Fruit fly (Drosophila melanogaster) whole organism, embryonic: ENCODE data around the gene CG3224.

ENCODE experiments used
- Ada2b ChIP-seq: fragments of 200-800 bp; sonication (Bioruptor generic); IDR thresholded peaks from 2 replicates; pipeline ENCODE4 v1.3.6; 2022; ENCODE audit warnings: missing biosample characterization, missing genetic modification characterization
- Adf1 ChIP-seq: fragments of 200-800 bp; sonication (Bioruptor generic); IDR thresholded peaks from 2 replicates; pipeline ENCODE4 v1.3.6; 2022; ENCODE audit warnings: missing biosample characterization, missing genetic modification characterization
- CG10654 ChIP-seq: fragments of 200-800 bp; sonication (Bioruptor generic); optimal IDR thresholded peaks from 2 replicates; lab custom pipeline; 2016; ENCODE audit warnings: missing biosample characterization, missing genetic modification characterization
- CG11504 ChIP-seq: fragments of 200-800 bp; sonication (Bioruptor generic); optimal IDR thresholded peaks from 3 replicates; lab custom pipeline; 2019; ENCODE audit warnings: missing biosample characterization, mild to moderate bottlenecking, missing genetic modification characterization, moderate library complexity
- CG13424 ChIP-seq: fragments of 200-800 bp; sonication (Bioruptor generic); optimal IDR thresholded peaks from 2 replicates; lab custom pipeline; 2019; ENCODE audit warnings: missing biosample characterization, mild to moderate bottlenecking, missing genetic modification characterization, moderate library complexity
- CG14667 ChIP-seq: fragments of 200-800 bp; sonication (Bioruptor generic); IDR thresholded peaks from 2 replicates; pipeline ENCODE4 v1.3.6; 2022; ENCODE audit warnings: missing biosample characterization, missing genetic modification characterization
- CG17359 ChIP-seq: fragments of 200-800 bp; sonication (Bioruptor generic); optimal IDR thresholded peaks from 3 replicates; lab custom pipeline; 2018; ENCODE audit warnings: missing biosample characterization, mild to moderate bottlenecking, missing genetic modification characterization, moderate library complexity
- CG3281 ChIP-seq: fragments of 200-800 bp; sonication (Bioruptor generic); optimal IDR thresholded peaks from 3 replicates; lab custom pipeline; 2017; ENCODE audit warnings: missing biosample characterization, mild to moderate bottlenecking, missing genetic modification characterization
- CG3838 ChIP-seq: fragments of 200-800 bp; sonication (Bioruptor generic); optimal IDR thresholded peaks from 3 replicates; lab custom pipeline; 2016; ENCODE audit warnings: missing biosample characterization, missing genetic modification characterization
- CG4617 ChIP-seq: fragments of 200-800 bp; sonication (Bioruptor generic); optimal IDR thresholded peaks from 3 replicates; lab custom pipeline; 2016; ENCODE audit warnings: missing biosample characterization, missing genetic modification characterization, borderline replicate concordance
- CG5180 ChIP-seq: fragments of 200-800 bp; sonication (Bioruptor generic); optimal IDR thresholded peaks from 3 replicates; lab custom pipeline; 2017; ENCODE audit warnings: missing biosample characterization, missing genetic modification characterization, mild to moderate bottlenecking, moderate library complexity, missing genetic modification reagents
- CG7271 ChIP-seq: fragments of 200-800 bp; sonication (Bioruptor generic); optimal IDR thresholded peaks from 2 replicates; lab custom pipeline; 2018; ENCODE audit warnings: missing biosample characterization, mild to moderate bottlenecking, missing genetic modification characterization, moderate library complexity
- CG7928 ChIP-seq: fragments of 200-800 bp; sonication (Bioruptor generic); optimal IDR thresholded peaks from 2 replicates; lab custom pipeline; 2017; ENCODE audit warnings: missing biosample characterization, mild to moderate bottlenecking, missing genetic modification characterization
- CG8765 ChIP-seq: fragments of 200-800 bp; sonication (Bioruptor generic); IDR thresholded peaks from 2 replicates; pipeline ENCODE4 v1.3.6; 2022; ENCODE audit warnings: missing biosample characterization, missing genetic modification characterization
- CHES-1-like ChIP-seq: fragments of 200-800 bp; sonication (Bioruptor generic); optimal IDR thresholded peaks from 2 replicates; lab custom pipeline; 2016; ENCODE audit warnings: missing biosample characterization, missing genetic modification characterization
- D19A ChIP-seq: fragments of 200-800 bp; optimal IDR thresholded peaks from 3 replicates; lab custom pipeline; 2019; ENCODE audit warnings: missing biosample characterization, mild to moderate bottlenecking, missing genetic modification characterization, moderate library complexity
- Doc2 ChIP-seq: fragments of 200-800 bp; sonication (Bioruptor generic); IDR thresholded peaks from 2 replicates; pipeline ENCODE4 v1.3.6; 2022; ENCODE audit warnings: missing biosample characterization, missing genetic modification characterization
- Fer2 ChIP-seq: fragments of 200-800 bp; sonication (Bioruptor generic); optimal IDR thresholded peaks from 2 replicates; lab custom pipeline; 2018; ENCODE audit warnings: missing biosample characterization, mild to moderate bottlenecking, missing genetic modification characterization, moderate library complexity
- Fer3 ChIP-seq: fragments of 200-800 bp; sonication (Bioruptor generic); optimal IDR thresholded peaks from 2 replicates; lab custom pipeline; 2018; ENCODE audit warnings: missing biosample characterization, mild to moderate bottlenecking, missing genetic modification characterization, moderate library complexity
- Hey ChIP-seq: fragments of 200-800 bp; sonication (Bioruptor generic); optimal IDR thresholded peaks from 3 replicates; lab custom pipeline; 2018; ENCODE audit warnings: missing biosample characterization, mild to moderate bottlenecking, missing genetic modification characterization
- HmgD ChIP-seq: fragments of 200-800 bp; sonication (Bioruptor generic); optimal IDR thresholded peaks from 3 replicates; lab custom pipeline; 2016; ENCODE audit warnings: missing biosample characterization, missing genetic modification characterization
- MBD-R2 ChIP-seq: fragments of 200-800 bp; sonication (Bioruptor generic); IDR thresholded peaks from 2 replicates; pipeline ENCODE4 v1.3.6; 2022; ENCODE audit warnings: missing biosample characterization, missing genetic modification characterization
- MESR4 ChIP-seq: fragments of 200-800 bp; sonication (Bioruptor generic); optimal IDR thresholded peaks from 2 replicates; lab custom pipeline; 2018; ENCODE audit warnings: missing biosample characterization, mild to moderate bottlenecking, missing genetic modification characterization, moderate library complexity
- Mrtf ChIP-seq: fragments of 200-800 bp; sonication (Bioruptor generic); IDR thresholded peaks from 3 replicates; pipeline ENCODE4 v1.3.6; 2022; ENCODE audit warnings: missing biosample characterization, missing genetic modification characterization
- NK7.1 ChIP-seq: fragments of 200-800 bp; sonication (Bioruptor generic); optimal IDR thresholded peaks from 3 replicates; lab custom pipeline; 2016; ENCODE audit warnings: missing biosample characterization, missing genetic modification characterization
- NfI ChIP-seq: fragments of 200-800 bp; sonication (Bioruptor generic); optimal IDR thresholded peaks from 3 replicates; lab custom pipeline; 2018; ENCODE audit warnings: missing biosample characterization, mild to moderate bottlenecking, missing genetic modification characterization, moderate library complexity
- Rfx ChIP-seq: fragments of 200-800 bp; sonication (Bioruptor generic); IDR thresholded peaks from 2 replicates; pipeline ENCODE4 v1.3.6; 2022; ENCODE audit warnings: missing biosample characterization, missing genetic modification characterization
- TFAM ChIP-seq: fragments of 200-800 bp; sonication (Bioruptor generic); optimal IDR thresholded peaks from 2 replicates; lab custom pipeline; 2017; ENCODE audit warnings: missing biosample characterization, missing genetic modification characterization, inconsistent platforms
- Tbp ChIP-seq: fragments of >200 bp; optimal IDR thresholded peaks from 2 replicates; lab custom pipeline; 2018; ENCODE audit warnings: missing biosample characterization, missing genetic modification characterization
- abd-A ChIP-seq: fragments of 200-800 bp; sonication (Bioruptor generic); optimal IDR thresholded peaks from 3 replicates; lab custom pipeline; 2019; ENCODE audit warnings: missing biosample characterization, mild to moderate bottlenecking, missing genetic modification characterization, moderate library complexity
- ci ChIP-seq: fragments of 200-800 bp; sonication (Bioruptor generic); IDR thresholded peaks from 3 replicates; pipeline ENCODE4 v1.3.6; 2022; ENCODE audit warnings: missing biosample characterization, missing genetic modification characterization
- crol ChIP-seq: fragments of 200-800 bp; sonication (Bioruptor generic); IDR thresholded peaks from 2 replicates; pipeline ENCODE4 v1.3.6; 2022; ENCODE audit warnings: missing biosample characterization, missing genetic modification characterization
- fd96Cb ChIP-seq: fragments of 200-800 bp; sonication (Bioruptor generic); optimal IDR thresholded peaks from 2 replicates; lab custom pipeline; 2018; ENCODE audit warnings: missing biosample characterization, mild to moderate bottlenecking, missing genetic modification characterization, moderate library complexity
- fru ChIP-seq: fragments of >200 bp; optimal IDR thresholded peaks from 2 replicates; lab custom pipeline; 2017
- gce ChIP-seq: fragments of 200-800 bp; sonication (Bioruptor generic); IDR thresholded peaks from 3 replicates; pipeline ENCODE4 v1.3.6; 2022; ENCODE audit warnings: missing biosample characterization, missing genetic modification characterization
- gro ChIP-seq: fragments of 200-800 bp; sonication (Bioruptor generic); optimal IDR thresholded peaks from 2 replicates; lab custom pipeline; 2016; ENCODE audit warnings: missing biosample characterization, missing genetic modification characterization
- kni ChIP-seq: fragments of 200-800 bp; sonication (Bioruptor generic); optimal IDR thresholded peaks from 3 replicates; lab custom pipeline; 2017; ENCODE audit warnings: mild to moderate bottlenecking, missing biosample characterization, missing genetic modification reagents, missing genetic modification characterization
- knrl ChIP-seq: fragments of 200-800 bp; sonication (Bioruptor generic); IDR thresholded peaks from 3 replicates; pipeline ENCODE4 v1.3.6; 2022; ENCODE audit warnings: missing biosample characterization, missing genetic modification characterization; ENCODE audit not compliant: partially characterized antibody
- nmo ChIP-seq: fragments of 200-800 bp; sonication (Bioruptor generic); optimal IDR thresholded peaks from 2 replicates; lab custom pipeline; 2018; ENCODE audit warnings: missing biosample characterization, mild to moderate bottlenecking, missing genetic modification characterization, moderate library complexity
- onecut ChIP-seq: fragments of 200-800 bp; sonication (Bioruptor generic); IDR thresholded peaks from 2 replicates; pipeline ENCODE4 v1.3.6; 2022; ENCODE audit warnings: missing biosample characterization, missing genetic modification characterization
- pnt ChIP-seq: fragments of 200-800 bp; sonication (Bioruptor generic); optimal IDR thresholded peaks from 3 replicates; lab custom pipeline; 2016; ENCODE audit warnings: missing biosample characterization, missing genetic modification characterization
- psq ChIP-seq: fragments of 200-800 bp; sonication (Bioruptor generic); optimal IDR thresholded peaks from 2 replicates; lab custom pipeline; 2017; ENCODE audit warnings: missing biosample characterization, missing genetic modification characterization
- pzg ChIP-seq: fragments of 200-800 bp; sonication (Bioruptor generic); optimal IDR thresholded peaks from 3 replicates; lab custom pipeline; 2018; ENCODE audit warnings: missing biosample characterization, mild to moderate bottlenecking, missing genetic modification characterization, moderate library complexity
- rib ChIP-seq: fragments of 200-800 bp; sonication (Bioruptor generic); IDR thresholded peaks from 2 replicates; pipeline ENCODE4 v1.3.6; 2022; ENCODE audit warnings: missing biosample characterization, missing genetic modification characterization
- run ChIP-seq: fragments of 200-800 bp; sonication (Bioruptor generic); optimal IDR thresholded peaks from 3 replicates; lab custom pipeline; 2018; ENCODE audit warnings: missing biosample characterization, mild to moderate bottlenecking, missing genetic modification characterization
- scrt ChIP-seq: fragments of 200-800 bp; sonication (Bioruptor generic); optimal IDR thresholded peaks from 2 replicates; lab custom pipeline; 2018; ENCODE audit warnings: missing biosample characterization, mild to moderate bottlenecking, missing genetic modification characterization, moderate library complexity
- sqz ChIP-seq: fragments of 200-800 bp; sonication (Bioruptor generic); optimal IDR thresholded peaks from 3 replicates; lab custom pipeline; 2018; ENCODE audit warnings: missing biosample characterization, mild to moderate bottlenecking, missing genetic modification characterization
- ssp ChIP-seq: fragments of 200-800 bp; sonication (Bioruptor generic); IDR thresholded peaks from 2 replicates; pipeline ENCODE4 v1.3.6; 2022; ENCODE audit warnings: missing biosample characterization, missing genetic modification characterization
- trh ChIP-seq: fragments of 200-800 bp; sonication (Bioruptor generic); optimal IDR thresholded peaks from 2 replicates; lab custom pipeline; 2016; ENCODE audit warnings: missing biosample characterization, missing genetic modification characterization
- unc-4 ChIP-seq: fragments of 200-800 bp; sonication (Bioruptor generic); IDR thresholded peaks from 2 replicates; pipeline ENCODE4 v1.3.6; 2022; ENCODE audit warnings: missing biosample characterization, missing genetic modification characterization; ENCODE audit not compliant: partially characterized antibody

Gene CG3224

DNA sequence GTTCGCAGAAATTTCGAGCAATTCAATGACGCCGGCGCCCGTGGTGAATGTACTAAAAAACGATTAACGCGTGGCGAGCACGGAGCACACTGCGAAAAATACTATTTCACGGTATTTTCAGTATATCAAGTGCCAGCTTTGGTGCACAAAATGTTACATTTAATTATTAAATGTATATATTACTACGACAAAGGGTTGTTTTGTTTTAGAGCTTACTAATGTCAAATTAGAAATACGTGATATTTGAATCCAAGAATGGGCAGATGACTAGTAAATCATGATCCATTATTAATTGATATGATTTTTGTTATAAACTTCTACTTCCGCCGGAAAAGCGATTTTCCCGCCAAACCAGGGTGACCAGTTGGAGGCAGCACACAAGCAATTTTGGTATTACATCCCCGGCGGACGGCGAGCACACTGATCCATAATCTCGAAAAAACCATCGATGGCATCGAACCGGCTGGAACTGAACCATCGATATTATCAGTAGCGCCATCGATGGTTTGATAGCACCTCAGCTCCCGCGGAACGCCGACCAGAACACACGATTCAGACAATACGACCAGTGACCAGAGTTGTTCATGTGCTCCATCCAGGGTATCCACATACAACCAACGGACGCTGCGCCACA lies 6.9 kb downstream of the CG3224 start, which contains the start of the genes CG3226 and Cdc7 (continued):
- TF ChIP-seq rib (GFP tag; lab: Robert Waterston, UW) (0 out of 2 replicates have a peak, but pooled peaks have one; percentile 21), Hey (peak; percentile 40), CG8765 (GFP tag; lab: Robert Waterston, UW) (no peak), CG11504 (tag; lab: Kevin White, UChicago) (peak; percentile 65), NfI (peak; percentile 87), trh (GFP tag; lab: Kevin White, UChicago) (peak; percentile 0), sqz (GFP tag; lab: Kevin White, UChicago) (peak; percentile 72), CG13424 (peak; percentile 42), pnt (GFP tag; lab: Kevin White, UChicago) (no peak), nmo (peak; percentile 72), Tbp (GFP tag; lab: Kevin White, UChicago) (no peak), Rfx (peak; percentile 83), onecut (GFP tag; lab: Robert Waterston, UW) (peak; percentile 75), unc-4 (GFP tag; lab: Robert Waterston, UW) (peak; percentile 66), CG17359 (tag; lab: Kevin White, UChicago) (peak; percentile 44), D19A (peak; percentile 41), scrt (GFP tag; lab: Kevin White, UChicago) (peak; percentile 65), Doc2 (GFP tag; lab: Robert Waterston, UW) (no peak), Ada2b (GFP tag; lab: Robert Waterston, UW) (peak; percentile 33; the same call in 1 of the 2 replicates), ssp (GFP tag; lab: Robert Waterston, UW) (peak; percentile 19; the same call in 1 of the 2 replicates), gce (GFP tag; lab: Robert Waterston, UW) (0 out of 3 replicates have a peak, but pooled peaks have one; percentile 35), kni (peak; percentile 86), ci (GFP tag; lab: Robert Waterston, UW) (peak; percentile 90), CHES-1-like (GFP tag; lab: Kevin White, UChicago) (peak; percentile 54), fd96Cb (tag; lab: Kevin White, UChicago) (no peak), TFAM (peak; percentile 10), run (no peak), pzg (peak; percentile 81), HmgD (GFP tag; lab: Kevin White, UChicago) (no peak), CG5180 (peak; percentile 76), crol (GFP tag; lab: Robert Waterston, UW) (no peak; the same call in 1 of the 2 replicates), gro (GFP tag; lab: Kevin White, UChicago) (peak; percentile 60), CG3281 (GFP tag; lab: Kevin White, UChicago) (peak; percentile 88), CG10654 (GFP tag; lab: Kevin White, UChicago) (peak; percentile 36), MBD-R2 (GFP tag; lab: Robert Waterston, UW) (peak; percentile 80), CG3838 (GFP tag; lab: Kevin White, UChicago) (peak; percentile 35), Adf1 (GFP tag; lab: Robert Waterston, UW) (peak; percentile 35; the same call in 1 of the 2 replicates), knrl (peak; percentile 75), Mrtf (GFP tag; lab: Robert Waterston, UW) (no peak), MESR4 (GFP tag; lab: Kevin White, UChicago) (peak; percentile 73), CG7928 (peak; percentile 43), CG4617 (GFP tag; lab: Kevin White, UChicago) (peak; percentile 21), Fer2 (tag; lab: Kevin White, UChicago) (peak; percentile 67), CG7271 (peak; percentile 81), Fer3 (tag; lab: Kevin White, UChicago) (peak; percentile 75), NK7.1 (GFP tag; lab: Kevin White, UChicago) (no peak), abd-A (no peak), psq (GFP tag; lab: Kevin White, UChicago) (no peak), fru (no peak), CG14667 (no peak; the same call in 1 of the 2 replicates)
